Fruit fly (Drosophila melanogaster): Measurements from ENCODE around the gene Grip.
A peak's percentile ranks its signal among the peaks of the same experiment; 100 is the strongest.

Gene Grip

DNA sequence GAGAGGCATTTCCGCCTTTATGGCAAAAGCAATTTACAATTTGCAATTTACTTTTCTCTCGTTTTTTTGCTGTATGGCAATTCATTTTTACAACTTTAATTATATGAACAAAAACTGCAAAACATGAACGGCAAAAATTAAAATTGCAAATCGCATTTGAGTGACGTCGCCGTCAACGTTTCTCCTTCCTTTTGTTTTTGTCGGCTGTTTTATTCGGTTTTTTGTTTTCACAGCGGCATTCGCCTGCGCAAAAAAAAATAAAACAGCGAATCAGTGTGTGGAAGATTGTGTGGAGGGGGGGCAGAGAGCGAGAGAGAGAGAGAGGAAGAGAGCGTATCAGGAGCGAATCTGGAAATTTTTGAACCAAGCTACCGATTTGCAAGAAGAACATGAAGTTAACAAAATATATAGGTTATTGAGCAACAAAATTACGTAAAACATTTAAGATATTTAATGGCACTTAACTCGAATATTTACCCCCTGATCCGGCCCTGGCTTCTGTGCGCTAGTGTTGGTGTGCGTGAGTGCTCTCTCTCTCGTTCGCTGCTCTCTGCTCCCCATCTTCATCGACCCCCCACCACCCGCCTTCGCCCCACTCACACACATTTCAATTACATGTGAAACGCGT, 47.5 kb upstream of the Grip start (continued):
- TF ChIP-seq org-1 (GFP tag; optimal IDR thresholded peaks at IDR 0.05) = peak; percentile 99
- TF ChIP-seq peb (GFP tag; IDR thresholded peaks at IDR 0.05) = peak; percentile 99
- peak; percentile 100 for TF ChIP-seq Taf1 (GFP tag; IDR thresholded peaks at IDR 0.05)
- TF ChIP-seq repo (GFP tag; optimal IDR thresholded peaks at IDR 0.05) = peak; percentile 98
- TF ChIP-seq CG8478 (optimal IDR thresholded peaks at IDR 0.05) = no peak
- peak; percentile 99 for TF ChIP-seq CG9817 (tag; optimal IDR thresholded peaks at IDR 0.05)
- peak; percentile 100 for TF ChIP-seq NFAT (GFP tag; IDR thresholded peaks at IDR 0.05)
- peak; percentile 99 for TF ChIP-seq tin (GFP tag; optimal IDR thresholded peaks at IDR 0.05)
- peak; percentile 97 for TF ChIP-seq CG18262 (tag; optimal IDR thresholded peaks at IDR 0.05)
- TF ChIP-seq NC2β (GFP tag; optimal IDR thresholded peaks at IDR 0.05) = peak; percentile 98
- peak; percentile 99 for TF ChIP-seq CG14050 (GFP tag; IDR thresholded peaks at IDR 0.05)
- peak; percentile 98 for TF ChIP-seq CG8924 (tag; optimal IDR thresholded peaks at IDR 0.05)
- peak; percentile 98 for TF ChIP-seq Ssrp (tag; optimal IDR thresholded peaks at IDR 0.05)
- TF ChIP-seq CG6765 (GFP tag; optimal IDR thresholded peaks at IDR 0.05) = peak; percentile 96
- peak; percentile 98 for TF ChIP-seq zfh2 (GFP tag; optimal IDR thresholded peaks at IDR 0.05)
- TF ChIP-seq CG6254 (GFP tag; optimal IDR thresholded peaks at IDR 0.05) = peak; percentile 93
- TF ChIP-seq Hr3 (GFP tag; optimal IDR thresholded peaks at IDR 0.05) = peak; percentile 99
- TF ChIP-seq ara (GFP tag; IDR thresholded peaks at IDR 0.05) = peak; percentile 99
- TF ChIP-seq Fer1 (GFP tag; optimal IDR thresholded peaks at IDR 0.05) = peak; percentile 99
- peak; percentile 99 for TF ChIP-seq CG2678 (tag; optimal IDR thresholded peaks at IDR 0.05)
- peak; percentile 99 for TF ChIP-seq danr (GFP tag; IDR thresholded peaks at IDR 0.05)
- TF ChIP-seq CG13287 (GFP tag; IDR thresholded peaks at IDR 0.05; ENCODE audit: partially characterized antibody) = peak; percentile 77
- TF ChIP-seq CG11723 (GFP tag; optimal IDR thresholded peaks at IDR 0.05) = peak; percentile 98
- peak; percentile 99 for TF ChIP-seq bcd (GFP tag; optimal IDR thresholded peaks at IDR 0.05)
- TF ChIP-seq pfk (GFP tag; optimal IDR thresholded peaks at IDR 0.05) = peak; percentile 49
- peak; percentile 99 for TF ChIP-seq CHES-1-like (GFP tag; optimal IDR thresholded peaks at IDR 0.05)
- TF ChIP-seq MTF-1 (GFP tag; optimal IDR thresholded peaks at IDR 0.05; ENCODE audit: borderline replicate concordance) = peak; percentile 96
- TF ChIP-seq eve (GFP tag; optimal IDR thresholded peaks at IDR 0.05) = peak in 1 of 2 experiments; percentile 95
- peak; percentile 99 for TF ChIP-seq CG10959 (GFP tag; IDR thresholded peaks at IDR 0.05)
- TF ChIP-seq CG3281 (GFP tag; optimal IDR thresholded peaks at IDR 0.05) = peak; percentile 98
- TF ChIP-seq dpn (GFP tag; optimal IDR thresholded peaks at IDR 0.05) = peak; percentile 99
- TF ChIP-seq CG34422 (GFP tag; IDR thresholded peaks at IDR 0.05) = peak; percentile 99
- peak; percentile 94 for TF ChIP-seq kah (GFP tag; optimal IDR thresholded peaks at IDR 0.05)
- TF ChIP-seq sima (GFP tag; optimal IDR thresholded peaks at IDR 0.05) = peak; percentile 94
- peak; percentile 96 for TF ChIP-seq CG13775 (GFP tag; optimal IDR thresholded peaks at IDR 0.05)
- peak; percentile 95 for TF ChIP-seq CG4328 (GFP tag; optimal IDR thresholded peaks at IDR 0.05)
- TF ChIP-seq Ravus (GFP tag; IDR thresholded peaks at IDR 0.05) = peak; percentile 98
- TF ChIP-seq Hmx (GFP tag; optimal IDR thresholded peaks at IDR 0.05) = peak; percentile 95
- TF ChIP-seq CG14710 (tag; optimal IDR thresholded peaks at IDR 0.05) = peak; percentile 94
- peak; percentile 100 for TF ChIP-seq CG32532 (GFP tag; IDR thresholded peaks at IDR 0.05)
- peak; percentile 100 for TF ChIP-seq Rfx (GFP tag; IDR thresholded peaks at IDR 0.05)
- TF ChIP-seq run (tag; optimal IDR thresholded peaks at IDR 0.05) = peak; percentile 94
- peak; percentile 98 for TF ChIP-seq slou (GFP tag; optimal IDR thresholded peaks at IDR 0.05)
- peak; percentile 98 for TF ChIP-seq gcm2 (GFP tag; optimal IDR thresholded peaks at IDR 0.05)
- TF ChIP-seq Rx (GFP tag; IDR thresholded peaks at IDR 0.05) = peak; percentile 99
- peak; percentile 100 for TF ChIP-seq CG18599 (GFP tag; optimal IDR thresholded peaks at IDR 0.05)
- TF ChIP-seq vfl (GFP tag; optimal IDR thresholded peaks at IDR 0.05) = peak; percentile 95
- peak; percentile 94 for TF ChIP-seq Spps (tag; optimal IDR thresholded peaks at IDR 0.05)
- peak; percentile 81 for TF ChIP-seq Dip2 (GFP tag; IDR thresholded peaks at IDR 0.05)
- TF ChIP-seq nom (GFP tag; optimal IDR thresholded peaks at IDR 0.05) = peak; percentile 99
